Fruit fly (Drosophila melanogaster): ENCODE data around the gene CG8034.

The CG8034 gene

DNA sequence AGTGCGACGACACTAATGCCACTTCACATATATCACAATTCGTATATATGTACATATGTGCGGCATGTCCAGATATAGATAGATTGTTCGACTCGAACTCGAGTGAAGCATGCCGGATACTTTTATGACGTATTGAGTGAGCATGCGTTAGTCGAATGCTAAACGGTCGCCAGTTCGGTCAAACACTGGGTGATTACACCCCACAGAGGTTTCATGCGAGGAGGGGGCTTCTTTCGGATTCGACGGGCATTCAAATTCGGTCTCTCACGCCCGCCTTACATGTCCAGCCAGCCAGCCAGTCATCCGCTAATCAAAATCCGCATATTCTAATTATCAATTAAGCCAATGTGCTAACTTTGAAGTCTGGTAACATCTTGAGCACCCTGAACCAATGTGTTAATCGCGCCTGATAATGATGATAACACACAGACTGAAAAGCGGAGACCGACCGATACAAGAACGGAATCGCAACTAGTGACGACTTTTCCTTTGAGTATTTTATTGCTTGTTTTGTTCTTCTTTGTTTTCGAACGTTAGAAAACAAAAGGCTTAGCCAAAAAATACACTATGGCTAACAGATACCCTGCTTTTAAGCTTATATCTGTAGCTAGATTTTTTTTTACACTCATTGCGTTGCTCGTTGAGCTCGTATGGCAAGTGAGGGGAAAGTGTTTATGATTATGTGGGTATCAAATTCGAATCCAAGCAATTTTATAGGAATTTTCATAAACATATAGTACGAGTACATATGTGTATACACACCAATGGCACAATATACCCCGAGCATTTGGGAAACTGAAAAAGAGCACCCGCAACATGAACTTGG lies 6.0 kb downstream of the CG8034 start:
- no peak for TF ChIP-seq Dll (optimal IDR thresholded peaks at IDR 0.05)
- no peak for TF ChIP-seq EcR (GFP tag; optimal IDR thresholded peaks at IDR 0.05)
- no peak for TF ChIP-seq usp (GFP tag; optimal IDR thresholded peaks at IDR 0.05)
- no peak for TF ChIP-seq CG8478 (optimal IDR thresholded peaks at IDR 0.05)

DNA sequence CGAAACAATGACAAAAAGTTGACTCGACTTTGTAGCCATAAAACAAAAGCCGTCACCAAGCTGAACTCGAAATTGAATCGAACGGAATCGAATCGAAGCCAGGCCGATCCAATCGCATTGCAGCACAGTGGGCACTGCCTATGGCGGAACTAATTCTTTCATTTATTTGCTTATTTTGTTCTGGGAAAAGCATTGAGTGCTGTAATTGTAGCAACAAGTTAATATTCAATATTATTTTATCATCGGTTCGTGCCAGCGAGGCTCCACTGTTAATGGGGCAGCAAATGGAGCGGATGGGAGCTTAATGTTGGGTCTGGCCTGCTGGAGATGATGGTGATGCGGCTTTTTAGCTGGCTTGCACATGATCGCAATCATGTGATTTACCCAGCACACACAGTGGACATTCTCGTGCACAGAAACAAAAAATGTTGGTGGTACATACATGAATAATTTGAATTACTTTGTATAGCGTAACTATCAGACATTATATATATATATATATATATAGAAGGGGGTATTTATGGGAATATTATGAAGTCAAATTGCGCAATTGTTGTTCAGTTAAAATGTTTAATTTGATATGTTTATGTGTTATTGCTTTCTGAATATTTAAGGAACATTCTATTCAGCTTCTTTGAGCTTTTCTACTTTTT lies 8.5 kb downstream of the CG8034 start:
- TF ChIP-seq EcR (GFP tag; optimal IDR thresholded peaks at IDR 0.05): no peak
- TF ChIP-seq CG8478 (optimal IDR thresholded peaks at IDR 0.05): no peak
- no peak for TF ChIP-seq usp (GFP tag; optimal IDR thresholded peaks at IDR 0.05)
- no peak for TF ChIP-seq Dll (optimal IDR thresholded peaks at IDR 0.05)
- no peak for TF ChIP-seq pan (optimal IDR thresholded peaks at IDR 0.05)
- no peak for TF ChIP-seq psq (optimal IDR thresholded peaks at IDR 0.05)

DNA sequence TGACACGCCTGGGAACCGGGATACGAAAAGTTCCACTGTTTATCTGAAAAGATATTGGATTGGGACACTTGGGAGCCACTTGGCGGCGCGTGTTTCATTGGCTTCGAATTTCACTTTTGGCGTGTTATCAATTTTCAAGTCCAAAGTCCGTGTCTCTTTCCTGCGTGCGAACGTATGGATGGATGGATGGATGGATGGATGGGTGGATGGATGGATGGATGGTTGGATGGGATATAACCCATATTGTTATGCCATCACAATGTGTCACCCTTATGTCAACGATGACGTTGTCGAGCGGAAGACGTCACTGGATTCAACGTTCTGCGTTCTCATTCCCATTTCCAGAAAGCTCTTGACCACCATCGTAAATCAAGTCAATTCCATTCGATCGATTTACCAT lies 10.2 kb downstream of the CG8034 start:
- no peak for TF ChIP-seq Dll (optimal IDR thresholded peaks at IDR 0.05)
- TF ChIP-seq CG8478 (optimal IDR thresholded peaks at IDR 0.05): no peak
- no peak for TF ChIP-seq psq (optimal IDR thresholded peaks at IDR 0.05)
- no peak for TF ChIP-seq EcR (GFP tag; optimal IDR thresholded peaks at IDR 0.05)
- TF ChIP-seq usp (GFP tag; optimal IDR thresholded peaks at IDR 0.05): no peak
- no peak for TF ChIP-seq pan (optimal IDR thresholded peaks at IDR 0.05)

DNA sequence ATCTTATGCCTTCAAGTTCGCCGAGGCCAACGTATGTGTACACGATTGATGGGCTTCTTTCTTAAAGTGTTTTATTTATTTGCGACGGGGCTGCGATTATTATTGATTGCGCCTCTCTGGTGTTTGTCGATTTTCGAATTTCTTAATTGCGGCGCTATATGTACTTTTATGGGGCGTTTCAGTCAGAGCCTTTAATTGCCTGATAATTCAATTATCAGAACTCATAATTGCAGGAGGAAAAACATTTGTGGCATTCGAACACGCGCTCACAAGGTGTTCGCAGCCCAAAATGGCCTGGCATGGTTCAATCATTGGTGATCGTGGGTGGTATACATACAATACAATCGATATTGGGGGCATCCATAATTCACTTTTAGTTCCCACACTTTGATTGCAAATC lies 11.7 kb downstream of the CG8034 start:
- TF ChIP-seq psq (optimal IDR thresholded peaks at IDR 0.05) (no peak), usp (GFP tag; optimal IDR thresholded peaks at IDR 0.05) (no peak), EcR (GFP tag; optimal IDR thresholded peaks at IDR 0.05) (no peak), CG8478 (optimal IDR thresholded peaks at IDR 0.05) (no peak), pan (optimal IDR thresholded peaks at IDR 0.05) (no peak), Dll (optimal IDR thresholded peaks at IDR 0.05) (no peak)

DNA sequence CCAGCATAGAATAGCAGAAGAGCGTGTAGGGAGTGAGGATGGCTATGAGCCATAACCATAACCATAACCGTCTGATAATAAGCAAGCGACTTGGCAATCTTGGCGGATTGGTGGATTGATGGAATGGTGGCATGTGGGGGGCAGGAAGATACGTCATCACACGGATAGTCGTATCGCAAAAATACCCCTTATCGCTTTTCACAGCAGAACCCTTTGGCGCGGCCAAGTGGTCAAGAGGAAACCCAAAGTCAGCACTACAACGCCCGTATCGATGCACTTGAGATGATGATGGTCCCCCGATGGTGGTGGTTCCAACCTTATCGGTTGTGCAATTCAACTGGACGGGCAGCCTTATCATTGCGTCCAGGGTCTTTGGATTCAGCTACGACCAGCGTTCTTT lies 12.5 kb downstream of the CG8034 start:
- TF ChIP-seq Dll (optimal IDR thresholded peaks at IDR 0.05) (no peak), CG8478 (optimal IDR thresholded peaks at IDR 0.05) (no peak), usp (GFP tag; optimal IDR thresholded peaks at IDR 0.05) (no peak), EcR (GFP tag; optimal IDR thresholded peaks at IDR 0.05) (no peak), pan (optimal IDR thresholded peaks at IDR 0.05) (no peak), psq (optimal IDR thresholded peaks at IDR 0.05) (no peak)

DNA sequence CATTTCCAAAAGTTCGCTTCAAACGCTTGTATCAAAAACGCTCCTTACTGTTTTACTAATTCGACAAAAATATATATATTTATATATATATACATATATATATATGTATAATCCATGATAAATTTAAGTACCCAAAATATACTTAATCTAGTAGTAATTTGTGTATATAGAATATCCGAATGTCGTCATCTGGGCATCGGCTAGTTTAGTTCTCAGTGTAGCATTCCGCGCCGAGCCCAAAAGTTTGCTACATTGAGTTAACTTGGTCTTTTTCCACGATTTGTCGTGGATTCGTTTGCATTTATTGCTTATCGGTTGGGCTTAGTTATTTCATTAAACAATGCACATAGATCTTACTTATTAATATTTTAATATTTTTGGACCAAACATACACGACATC lies 16.7 kb downstream of the CG8034 start:
- TF ChIP-seq usp (GFP tag; optimal IDR thresholded peaks at IDR 0.05): no peak
- no peak for TF ChIP-seq EcR (GFP tag; optimal IDR thresholded peaks at IDR 0.05)
- TF ChIP-seq CG8478 (optimal IDR thresholded peaks at IDR 0.05): no peak
- no peak for TF ChIP-seq psq (optimal IDR thresholded peaks at IDR 0.05)
- TF ChIP-seq pan (optimal IDR thresholded peaks at IDR 0.05): no peak
- TF ChIP-seq Dll (optimal IDR thresholded peaks at IDR 0.05): no peak

DNA sequence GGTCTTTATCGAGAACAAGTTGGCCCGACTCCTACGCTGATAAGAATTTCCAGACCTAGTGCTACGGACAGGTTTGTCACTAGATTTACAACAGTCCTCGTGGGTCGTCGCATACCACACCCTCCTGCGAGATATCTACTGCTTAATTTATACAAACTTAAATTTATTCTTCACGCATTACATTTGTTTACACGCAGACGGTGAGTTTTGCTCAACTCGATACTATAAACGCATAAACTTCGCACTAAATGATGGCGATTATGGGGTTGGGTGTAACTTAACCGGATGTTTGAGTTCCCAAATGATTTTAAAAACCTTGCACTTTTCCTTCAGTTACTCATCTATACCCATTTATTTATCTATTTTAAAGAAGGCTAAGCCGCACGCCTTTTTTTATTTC lies 17.3 kb downstream of the CG8034 start:
- TF ChIP-seq CG8478 (optimal IDR thresholded peaks at IDR 0.05): no peak
- TF ChIP-seq Dll (optimal IDR thresholded peaks at IDR 0.05): no peak
- TF ChIP-seq EcR (GFP tag; optimal IDR thresholded peaks at IDR 0.05): no peak
- no peak for TF ChIP-seq usp (GFP tag; optimal IDR thresholded peaks at IDR 0.05)
- TF ChIP-seq psq (optimal IDR thresholded peaks at IDR 0.05): no peak
- TF ChIP-seq pan (optimal IDR thresholded peaks at IDR 0.05): no peak

DNA sequence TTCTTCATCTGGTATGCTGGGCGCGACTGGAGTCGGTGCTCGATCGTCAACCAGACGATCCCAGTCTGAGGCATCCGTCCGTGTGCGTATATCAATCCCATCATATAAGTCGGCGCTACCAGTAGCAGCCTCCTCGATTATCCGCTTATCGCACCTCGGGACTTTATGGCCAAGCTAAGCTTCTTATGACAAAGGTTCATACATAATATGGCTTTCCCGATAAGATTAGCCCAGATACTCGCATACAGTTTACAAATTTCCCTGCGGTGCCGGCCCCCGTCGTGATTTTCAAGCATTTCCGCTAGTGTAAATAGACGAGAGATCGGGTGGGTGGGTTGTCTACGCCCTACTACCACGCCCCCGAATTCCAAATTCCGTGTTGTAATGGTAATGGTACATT lies 17.7 kb downstream of the CG8034 start, which contains the start of gene CG8028:
Gene CG8028 (minus strand): TSS at position 101 of the 400 bp plus-strand sequence.
- no peak for TF ChIP-seq EcR (GFP tag; optimal IDR thresholded peaks at IDR 0.05)
- no peak for TF ChIP-seq usp (GFP tag; optimal IDR thresholded peaks at IDR 0.05)
- TF ChIP-seq pan (optimal IDR thresholded peaks at IDR 0.05): no peak
- no peak for TF ChIP-seq psq (optimal IDR thresholded peaks at IDR 0.05)
- TF ChIP-seq CG8478 (optimal IDR thresholded peaks at IDR 0.05): no peak
- TF ChIP-seq Dll (optimal IDR thresholded peaks at IDR 0.05): no peak

DNA sequence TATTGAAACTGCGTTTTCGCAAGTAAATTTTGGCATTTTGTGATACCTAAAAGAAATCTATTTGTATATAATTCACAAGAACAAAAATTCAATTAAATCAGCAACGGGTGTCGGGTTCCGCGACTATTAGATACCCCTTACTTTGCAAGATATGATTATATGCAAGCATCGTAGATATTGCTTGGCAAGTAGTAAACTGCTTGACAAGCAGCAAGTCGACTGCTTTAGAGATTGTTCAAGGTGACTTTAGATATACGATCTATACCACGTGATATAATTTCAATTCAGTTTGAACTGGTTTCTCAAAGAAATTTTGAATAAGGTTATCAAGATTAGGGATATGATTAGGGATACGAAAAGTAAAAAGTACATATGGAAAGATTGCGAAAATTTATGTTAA lies 19.6 kb downstream of the CG8034 start:
- TF ChIP-seq usp (GFP tag; optimal IDR thresholded peaks at IDR 0.05) (no peak), Dll (optimal IDR thresholded peaks at IDR 0.05) (no peak), psq (optimal IDR thresholded peaks at IDR 0.05) (no peak), CG8478 (optimal IDR thresholded peaks at IDR 0.05) (no peak), pan (optimal IDR thresholded peaks at IDR 0.05) (no peak), EcR (GFP tag; optimal IDR thresholded peaks at IDR 0.05) (no peak)

DNA sequence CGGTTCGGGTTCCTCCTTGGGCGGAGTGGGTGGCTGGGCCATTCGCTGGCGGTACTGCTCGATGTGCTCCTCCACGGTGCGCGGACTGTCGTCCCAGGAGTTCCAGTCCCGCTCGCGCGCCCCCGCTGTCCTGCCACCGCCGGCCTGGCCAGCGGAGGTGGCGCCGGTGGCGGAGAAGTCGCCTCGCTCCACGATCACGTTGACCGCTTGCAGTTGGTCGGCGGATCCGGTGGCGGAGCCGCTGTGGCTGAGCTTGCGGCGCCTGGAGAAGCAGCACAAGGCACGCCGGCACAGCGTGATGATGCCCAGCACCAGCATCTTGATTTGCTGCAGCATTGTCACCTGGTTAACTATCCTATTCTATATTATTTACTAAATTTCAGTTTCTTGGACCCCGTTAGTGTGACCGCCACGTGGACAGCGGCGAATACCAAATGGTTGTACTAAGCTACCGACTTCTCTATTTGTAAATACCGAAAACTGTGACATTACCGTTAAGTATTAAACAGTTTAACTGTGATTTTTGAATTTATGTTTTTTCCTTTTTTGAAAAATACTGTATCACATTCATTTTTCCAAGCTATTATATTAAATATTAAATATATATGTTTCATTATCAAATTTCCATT lies 21.4 kb downstream of the CG8034 start, which contains the start of the genes CG32537 and CG32536:
Gene CG32537 (minus strand): TSS at position 51 of the 629 bp plus-strand sequence.
Gene CG32536 (minus strand): TSS at position 410 of the 629 bp plus-strand sequence.
- TF ChIP-seq psq (optimal IDR thresholded peaks at IDR 0.05) (no peak), Dll (optimal IDR thresholded peaks at IDR 0.05) (no peak), CG8478 (optimal IDR thresholded peaks at IDR 0.05) (no peak), pan (optimal IDR thresholded peaks at IDR 0.05) (no peak), usp (GFP tag; optimal IDR thresholded peaks at IDR 0.05) (no peak), EcR (GFP tag; optimal IDR thresholded peaks at IDR 0.05) (no peak)

DNA sequence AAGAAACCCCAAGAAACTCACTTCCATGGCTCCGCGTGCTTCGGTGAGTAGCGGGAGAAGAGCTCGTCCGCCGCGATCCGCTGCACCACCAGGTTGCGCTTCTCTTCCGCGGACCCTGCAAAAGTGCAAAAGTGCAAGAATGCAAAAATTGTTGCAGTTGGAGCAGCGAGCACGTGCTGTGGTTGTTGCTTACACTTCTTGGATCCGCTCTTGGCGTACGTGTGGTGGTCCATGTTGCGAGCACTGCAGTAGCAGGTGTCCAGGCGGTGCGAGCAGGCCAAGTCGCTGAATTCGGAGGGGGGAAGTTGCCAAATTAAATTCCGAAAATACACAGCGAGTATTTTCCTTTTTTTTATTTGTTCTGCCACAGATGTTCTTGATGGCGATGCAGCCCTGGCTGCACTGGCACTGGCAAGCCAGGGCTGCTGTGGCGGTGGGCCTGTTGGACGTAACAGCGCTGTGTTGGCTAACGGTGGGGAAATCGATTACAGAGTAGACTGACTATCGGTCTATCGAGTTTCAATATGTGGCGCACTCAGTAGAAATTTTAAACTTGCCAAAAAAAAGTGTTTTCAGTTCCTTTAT lies 29.4 kb downstream of the CG8034 start, which contains the start of gene CG8010:
Gene CG8010 (minus strand): TSS at position 413 of the 585 bp plus-strand sequence.
- TF ChIP-seq EcR (GFP tag; optimal IDR thresholded peaks at IDR 0.05) (no peak), pan (optimal IDR thresholded peaks at IDR 0.05) (no peak), psq (optimal IDR thresholded peaks at IDR 0.05) (no peak), usp (GFP tag; optimal IDR thresholded peaks at IDR 0.05) (no peak), CG8478 (optimal IDR thresholded peaks at IDR 0.05) (no peak), Dll (optimal IDR thresholded peaks at IDR 0.05) (no peak)

Data from whole organism.